Fruit fly (Drosophila melanogaster): ENCODE data around the gene CG5866.
A peak's percentile ranks its signal among the peaks of the same experiment; 100 is the strongest.

The CG5866 gene

dm6 chr3R:17385329-17386019 is 30.1 kb upstream of the CG5866 start (continued):
- TF ChIP-seq CG10543 (GFP tag; optimal IDR thresholded peaks at IDR 0.05) (peak; percentile 44), CG12769 (tag; optimal IDR thresholded peaks at IDR 0.05) (peak; percentile 64), insv (GFP tag; optimal IDR thresholded peaks at IDR 0.05) (peak in 1 of 2 experiments; percentile 36), Sox102F (GFP tag; optimal IDR thresholded peaks at IDR 0.05) (peak; percentile 44), CG17829 (tag; optimal IDR thresholded peaks at IDR 0.05) (peak; percentile 56), CG3726 (GFP tag; IDR thresholded peaks at IDR 0.05) (no peak), Meics (GFP tag; optimal IDR thresholded peaks at IDR 0.05) (peak; percentile 68), CG4424 (GFP tag; optimal IDR thresholded peaks at IDR 0.05) (peak; percentile 22), Dad (GFP tag; optimal IDR thresholded peaks at IDR 0.05) (peak; percentile 73), bowl (GFP tag; IDR thresholded peaks at IDR 0.05) (no peak), CG10565 (GFP tag; optimal IDR thresholded peaks at IDR 0.05) (no peak), CG12104 (GFP tag; optimal IDR thresholded peaks at IDR 0.05) (peak; percentile 37), stwl (tag; optimal IDR thresholded peaks at IDR 0.05) (peak; percentile 97), phol (tag; optimal IDR thresholded peaks at IDR 0.05) (peak; percentile 59), Side (GFP tag; optimal IDR thresholded peaks at IDR 0.05) (peak; percentile 65), repo (GFP tag; optimal IDR thresholded peaks at IDR 0.05) (peak; percentile 58), emc (GFP tag; optimal IDR thresholded peaks at IDR 0.05) (no peak), Abd-B (GFP tag; optimal IDR thresholded peaks at IDR 0.05) (no peak), chn (GFP tag; optimal IDR thresholded peaks at IDR 0.05) (peak; percentile 66), Fer1 (GFP tag; optimal IDR thresholded peaks at IDR 0.05) (peak; percentile 55), tna (GFP tag; IDR thresholded peaks at IDR 0.05; ENCODE audit: partially characterized antibody) (no peak; the same call in 1 of the 2 replicates), CG7372 (GFP tag; IDR thresholded peaks at IDR 0.05) (peak; percentile 31; the same call in 1 of the 2 replicates), sr (GFP tag; IDR thresholded peaks at IDR 0.05) (peak; percentile 50; the same call in 1 of the 3 replicates), ewg (GFP tag; optimal IDR thresholded peaks at IDR 0.05) (peak; percentile 44), mam (GFP tag; optimal IDR thresholded peaks at IDR 0.05) (peak; percentile 84), vnd (GFP tag; IDR thresholded peaks at IDR 0.05; ENCODE audit: partially characterized antibody) (no peak), chif (GFP tag; optimal IDR thresholded peaks at IDR 0.05) (peak; percentile 55 to 56), CG6683 (GFP tag; optimal IDR thresholded peaks at IDR 0.05) (no peak), CG11085 (GFP tag; IDR thresholded peaks at IDR 0.05) (no peak), HLH3B (GFP tag; IDR thresholded peaks at IDR 0.05) (peak; percentile 37; the same call in 1 of the 2 replicates), CkIIα-i1 (GFP tag; IDR thresholded peaks at IDR 0.05) (no peak), pum (GFP tag; optimal IDR thresholded peaks at IDR 0.05) (peak; percentile 70), nerfin-2 (GFP tag; IDR thresholded peaks at IDR 0.05; ENCODE audit: partially characterized antibody) (no peak), ATbp (GFP tag; optimal IDR thresholded peaks at IDR 0.05) (no peak), ac (GFP tag; optimal IDR thresholded peaks at IDR 0.05) (no peak), mirr (GFP tag; optimal IDR thresholded peaks at IDR 0.05) (peak; percentile 24), CG15514 (GFP tag; optimal IDR thresholded peaks at IDR 0.05) (peak; percentile 91), Nf-YB (GFP tag; optimal IDR thresholded peaks at IDR 0.05) (no peak), amos (GFP tag; IDR thresholded peaks at IDR 0.05; ENCODE audit: partially characterized antibody) (peak; percentile 56), CG2889 (GFP tag; IDR thresholded peaks at IDR 0.05) (no peak), CG17186 (GFP tag; optimal IDR thresholded peaks at IDR 0.05) (peak; percentile 71), CG7786 (GFP tag; optimal IDR thresholded peaks at IDR 0.05) (peak; percentile 45), NFAT (GFP tag; IDR thresholded peaks at IDR 0.05) (peak; percentile 54), ham (GFP tag; IDR thresholded peaks at IDR 0.05) (peak; percentile 51), CG11695 (GFP tag; IDR thresholded peaks at IDR 0.05) (peak; percentile 53; the same call in 2 of the 3 replicates), Camta (GFP tag; optimal IDR thresholded peaks at IDR 0.05) (peak; percentile 44), PHDP (tag; optimal IDR thresholded peaks at IDR 0.05) (peak; percentile 34), TFAM (GFP tag; optimal IDR thresholded peaks at IDR 0.05) (no peak), CG11398 (GFP tag; optimal IDR thresholded peaks at IDR 0.05) (peak; percentile 16)
